Worm (Caenorhabditis elegans): ENCODE measurements around the gene hlh-8.

hlh-8 gene

ce11 chrX:8155969-8156368 is 39.7 kb downstream of the hlh-8 start:
- TF ChIP-seq jun-1 (tag; optimal IDR thresholded peaks at IDR 0.05) = no peak
- 0 out of 2 replicates have a peak, but pooled peaks have one; percentile 26 for TF ChIP-seq ceh-20 (GFP tag; IDR thresholded peaks at IDR 0.05)
- TF ChIP-seq daf-8 (GFP tag; IDR thresholded peaks at IDR 0.05) = no peak
- TF ChIP-seq madf-5 (GFP tag; IDR thresholded peaks at IDR 0.05) = peak in 1 of 2 experiments; percentile 78; a peak in 3 of 4 replicates
- no peak for TF ChIP-seq nhr-77 (tag; optimal IDR thresholded peaks at IDR 0.05)
- TF ChIP-seq cey-2 (tag; optimal IDR thresholded peaks at IDR 0.05; ENCODE audit: borderline replicate concordance, insufficient read depth) = no peak
- peak; percentile 68 for TF ChIP-seq vab-7 (GFP tag; IDR thresholded peaks at IDR 0.05)
- TF ChIP-seq nhr-41 (GFP tag; IDR thresholded peaks at IDR 0.05) = peak; percentile 64; the same call in 1 of the 2 replicates
- no peak for TF ChIP-seq ceh-62 (tag; optimal IDR thresholded peaks at IDR 0.05)
- TF ChIP-seq T26A8.4 (GFP tag; IDR thresholded peaks at IDR 0.05) = no peak; the same call in 1 of the 2 replicates
- TF ChIP-seq dve-1 (tag; optimal IDR thresholded peaks at IDR 0.05; ENCODE audit: insufficient read depth) = no peak
- TF ChIP-seq mxl-3 (GFP tag; optimal IDR thresholded peaks at IDR 0.05) = no peak
- TF ChIP-seq arid-1 (GFP tag; conservative IDR thresholded peaks at IDR 0.05) = peak; percentile 65
- no peak for TF ChIP-seq lin-13 (GFP tag; optimal IDR thresholded peaks at IDR 0.05)
- no peak for TF ChIP-seq daf-12 (tag; optimal IDR thresholded peaks at IDR 0.05)
- no peak for TF ChIP-seq nhr-48 (tag; optimal IDR thresholded peaks at IDR 0.05)
- TF ChIP-seq lin-29 (GFP tag; IDR thresholded peaks at IDR 0.05) = peak; percentile 25; the same call in 1 of the 2 replicates
- TF ChIP-seq madf-9 (GFP tag; conservative IDR thresholded peaks at IDR 0.05) = peak; percentile 60; the same call in 1 of the 2 replicates
- no peak for TF ChIP-seq ceh-32 (tag; optimal IDR thresholded peaks at IDR 0.05; ENCODE audit: poor library complexity)
- TF ChIP-seq pha-4 (GFP tag; IDR thresholded peaks at IDR 0.05) = peak; percentile 73
- no peak for TF ChIP-seq pha-4 (tag; optimal IDR thresholded peaks at IDR 0.05)
- TF ChIP-seq pqm-1 (tag; optimal IDR thresholded peaks at IDR 0.05) = no peak
- no peak for TF ChIP-seq D1046.2 (GFP tag; IDR thresholded peaks at IDR 0.05)
- TF ChIP-seq mep-1 (tag; optimal IDR thresholded peaks at IDR 0.05) = no peak
- TF ChIP-seq nhr-11 (tag; optimal IDR thresholded peaks at IDR 0.05) = no peak
- TF ChIP-seq ctbp-1 (GFP tag; IDR thresholded peaks at IDR 0.05) = peak; percentile 50; the same call in 1 of the 2 replicates
- TF ChIP-seq ceh-28 (tag; optimal IDR thresholded peaks at IDR 0.05) = no peak
- TF ChIP-seq egl-43 (GFP tag; IDR thresholded peaks at IDR 0.05) = peak; percentile 88
- no peak for TF ChIP-seq duxl-1 (tag; optimal IDR thresholded peaks at IDR 0.05; ENCODE audit: poor library complexity)
- TF ChIP-seq nhr-25 (tag; optimal IDR thresholded peaks at IDR 0.05; ENCODE audit: borderline replicate concordance, insufficient read depth) = no peak
- TF ChIP-seq dpl-1 (GFP tag; optimal IDR thresholded peaks at IDR 0.05) = no peak
- no peak for TF ChIP-seq ZK546.5 (tag; optimal IDR thresholded peaks at IDR 0.05)
- no peak for TF ChIP-seq zag-1 (tag; optimal IDR thresholded peaks at IDR 0.05)
- no peak for TF ChIP-seq daf-16 (GFP tag; optimal IDR thresholded peaks at IDR 0.05)
- TF ChIP-seq daf-16 (tag; optimal IDR thresholded peaks at IDR 0.05) = peak; percentile 22
- TF ChIP-seq nhr-28 (tag; optimal IDR thresholded peaks at IDR 0.05) = no peak
- peak; percentile 77 for TF ChIP-seq F26F4.8 (GFP tag; conservative IDR thresholded peaks at IDR 0.05)
- peak; percentile 63; the same call in 1 of the 2 replicates for TF ChIP-seq F44E2.7 (GFP tag; IDR thresholded peaks at IDR 0.05)
- no peak for TF ChIP-seq Y5F2A.4 (GFP tag; optimal IDR thresholded peaks at IDR 0.05)
- TF ChIP-seq ceh-44 (GFP tag; IDR thresholded peaks at IDR 0.05) = no peak
- TF ChIP-seq spr-3 (GFP tag; optimal IDR thresholded peaks at IDR 0.05) = no peak
- peak; percentile 56 for TF ChIP-seq php-3 (GFP tag; IDR thresholded peaks at IDR 0.05)
- TF ChIP-seq nhr-102 (tag; optimal IDR thresholded peaks at IDR 0.05) = no peak
- 0 out of 2 replicates have a peak, but pooled peaks have one; percentile 26 for TF ChIP-seq saeg-2 (GFP tag; IDR thresholded peaks at IDR 0.05)
- TF ChIP-seq dmd-6 (GFP tag; IDR thresholded peaks at IDR 0.05) = no peak; the same call in 1 of the 2 replicates
- no peak for TF ChIP-seq R02D3.7 (tag; optimal IDR thresholded peaks at IDR 0.05)
- no peak for TF ChIP-seq attf-4 (tag; optimal IDR thresholded peaks at IDR 0.05)
- TF ChIP-seq lin-15B (tag; optimal IDR thresholded peaks at IDR 0.05) = no peak
- no peak for TF ChIP-seq nhr-111 (GFP tag; optimal IDR thresholded peaks at IDR 0.05)
- peak; percentile 26 for TF ChIP-seq Y48G9A.11 (GFP tag; IDR thresholded peaks at IDR 0.05)
- no peak for TF ChIP-seq mdt-29 (GFP tag; IDR thresholded peaks at IDR 0.05)
